Fruit fly (Drosophila melanogaster) whole organism, embryonic: ENCODE data around the gene CG8958.

Source experiments
- Awh ChIP-seq: fragments of 200-800 bp; sonication (Bioruptor generic); IDR thresholded peaks from 2 replicates; pipeline ENCODE4, ENCODE4 v1.3.6; 2022; ENCODE audit warnings: missing biosample characterization, missing genetic modification characterization
- BtbVII ChIP-seq: fragments of 200-800 bp; sonication (Bioruptor generic); optimal IDR thresholded peaks from 3 replicates; lab custom pipeline; 2017; ENCODE audit warnings: missing biosample characterization, mild to moderate bottlenecking, missing genetic modification characterization
- CG10565 ChIP-seq: fragments of 200-800 bp; sonication (Bioruptor generic); optimal IDR thresholded peaks from 3 replicates; lab custom pipeline; 2016; ENCODE audit warnings: missing biosample characterization, mild to moderate bottlenecking, missing genetic modification characterization
- CG10959 ChIP-seq: fragments of 200-800 bp; sonication (Bioruptor generic); IDR thresholded peaks from 2 replicates; pipeline ENCODE4 v1.3.6; 2022; ENCODE audit warnings: missing biosample characterization, missing genetic modification characterization
- CG12219 ChIP-seq: fragments of 200-800 bp; sonication (Bioruptor generic); optimal IDR thresholded peaks from 3 replicates; lab custom pipeline; 2018; ENCODE audit warnings: missing biosample characterization, mild to moderate bottlenecking, missing genetic modification characterization
- CG12769 ChIP-seq: fragments of 200-800 bp; sonication (Bioruptor generic); optimal IDR thresholded peaks from 2 replicates; lab custom pipeline; 2019; ENCODE audit warnings: missing biosample characterization, mild to moderate bottlenecking, missing genetic modification characterization, moderate library complexity
- CG13424 ChIP-seq: fragments of 200-800 bp; sonication (Bioruptor generic); optimal IDR thresholded peaks from 2 replicates; lab custom pipeline; 2019; ENCODE audit warnings: missing biosample characterization, mild to moderate bottlenecking, missing genetic modification characterization, moderate library complexity
- CG15601 ChIP-seq: fragments of 200-800 bp; sonication (Bioruptor generic); optimal IDR thresholded peaks from 3 replicates; lab custom pipeline; 2019; ENCODE audit warnings: missing biosample characterization, mild to moderate bottlenecking, missing genetic modification characterization, moderate library complexity
- CG16779 ChIP-seq: fragments of 200-800 bp; sonication (Bioruptor generic); IDR thresholded peaks from 2 replicates; pipeline ENCODE4 v1.3.6; 2022; ENCODE audit warnings: missing biosample characterization, missing genetic modification characterization
- CG17186 ChIP-seq: fragments of 200-800 bp; sonication (Bioruptor generic); optimal IDR thresholded peaks from 3 replicates; lab custom pipeline; 2017; ENCODE audit warnings: missing biosample characterization, missing genetic modification reagents, missing genetic modification characterization
- CG17385 ChIP-seq: fragments of 200-800 bp; sonication (Bioruptor generic); optimal IDR thresholded peaks from 3 replicates; lab custom pipeline; 2018; ENCODE audit warnings: missing biosample characterization, mild to moderate bottlenecking, missing genetic modification characterization
- CG30020 ChIP-seq: fragments of 200-800 bp; optimal IDR thresholded peaks from 2 replicates; lab custom pipeline; 2019; ENCODE audit warnings: missing biosample characterization, mild to moderate bottlenecking, missing genetic modification characterization, moderate library complexity
- CG31365 ChIP-seq: fragments of 200-800 bp; sonication (Bioruptor generic); optimal IDR thresholded peaks from 2 replicates; lab custom pipeline; 2018; ENCODE audit warnings: missing biosample characterization, mild to moderate bottlenecking, missing genetic modification characterization
- CG31388 ChIP-seq: fragments of 200-800 bp; sonication (Bioruptor generic); optimal IDR thresholded peaks from 2 replicates; lab custom pipeline; 2016; ENCODE audit warnings: missing biosample characterization, missing genetic modification characterization
- CG3163 ChIP-seq: fragments of 200-800 bp; sonication (Bioruptor generic); optimal IDR thresholded peaks from 3 replicates; lab custom pipeline; 2016; ENCODE audit warnings: missing biosample characterization, missing genetic modification characterization
- CG34376 ChIP-seq: fragments of 200-800 bp; sonication (Bioruptor generic); optimal IDR thresholded peaks from 2 replicates; lab custom pipeline; 2018; ENCODE audit warnings: missing biosample characterization, mild to moderate bottlenecking, missing genetic modification characterization
- CG6175 ChIP-seq: fragments of 200-800 bp; sonication (Bioruptor generic); IDR thresholded peaks from 3 replicates; pipeline ENCODE4 v1.3.6; 2022; ENCODE audit warnings: missing biosample characterization, missing genetic modification characterization
- CG6272 ChIP-seq: fragments of 200-800 bp; sonication (Bioruptor generic); IDR thresholded peaks from 2 replicates; pipeline ENCODE4 v1.3.6; 2022; ENCODE audit warnings: missing biosample characterization, missing genetic modification characterization
- CG6854 ChIP-seq: fragments of 200-800 bp; sonication (Bioruptor generic); optimal IDR thresholded peaks from 3 replicates; lab custom pipeline; 2017; ENCODE audit warnings: missing biosample characterization, mild to moderate bottlenecking, missing genetic modification characterization
- CG7928 ChIP-seq: fragments of 200-800 bp; sonication (Bioruptor generic); optimal IDR thresholded peaks from 2 replicates; lab custom pipeline; 2017; ENCODE audit warnings: missing biosample characterization, mild to moderate bottlenecking, missing genetic modification characterization
- CG8281 ChIP-seq: fragments of 200-800 bp; sonication (Bioruptor generic); optimal IDR thresholded peaks from 2 replicates; lab custom pipeline; 2018; ENCODE audit warnings: missing biosample characterization, mild to moderate bottlenecking, missing genetic modification characterization, moderate library complexity
- CG9609 ChIP-seq: fragments of 200-800 bp; sonication (Bioruptor generic); optimal IDR thresholded peaks from 3 replicates; lab custom pipeline; 2016; ENCODE audit warnings: missing biosample characterization, missing genetic modification characterization
- CHES-1-like ChIP-seq: fragments of 200-800 bp; sonication (Bioruptor generic); optimal IDR thresholded peaks from 2 replicates; lab custom pipeline; 2016; ENCODE audit warnings: missing biosample characterization, missing genetic modification characterization
- Elba2 ChIP-seq: fragments of 200-800 bp; sonication (Bioruptor generic); optimal IDR thresholded peaks from 3 replicates; lab custom pipeline; 2016; ENCODE audit warnings: missing biosample characterization, missing genetic modification characterization
- HmgD ChIP-seq: fragments of 200-800 bp; sonication (Bioruptor generic); optimal IDR thresholded peaks from 3 replicates; lab custom pipeline; 2016; ENCODE audit warnings: missing biosample characterization, missing genetic modification characterization
- Hr3 ChIP-seq: fragments of 200-800 bp; sonication (Bioruptor generic); optimal IDR thresholded peaks from 3 replicates; lab custom pipeline; 2016; ENCODE audit warnings: missing biosample characterization, missing genetic modification characterization
- Hsf ChIP-seq: fragments of 200-800 bp; sonication (Bioruptor generic); optimal IDR thresholded peaks from 3 replicates; lab custom pipeline; 2016; ENCODE audit warnings: missing biosample characterization, missing genetic modification characterization
- MESR4 ChIP-seq: fragments of 200-800 bp; sonication (Bioruptor generic); optimal IDR thresholded peaks from 2 replicates; lab custom pipeline; 2018; ENCODE audit warnings: missing biosample characterization, mild to moderate bottlenecking, missing genetic modification characterization, moderate library complexity
- NFAT ChIP-seq: fragments of 200-800 bp; sonication (Bioruptor generic); IDR thresholded peaks from 2 replicates; pipeline ENCODE4 v1.3.6; 2022; ENCODE audit warnings: missing biosample characterization, missing genetic modification characterization
- Xrp1 ChIP-seq: fragments of 200-800 bp; sonication (Bioruptor generic); IDR thresholded peaks from 2 replicates; pipeline ENCODE4 v1.3.6; 2022; ENCODE audit warnings: missing biosample characterization, missing genetic modification characterization
- amos ChIP-seq: fragments of 200-800 bp; sonication (Bioruptor generic); IDR thresholded peaks from 2 replicates; pipeline ENCODE4 v1.3.6; 2022; ENCODE audit warnings: missing biosample characterization, missing genetic modification characterization; ENCODE audit not compliant: partially characterized antibody
- bsh ChIP-seq, 2 experiments: fragments of 200-800 bp; sonication (Bioruptor generic); optimal IDR thresholded peaks; 2 replicates each; lab custom pipeline; 2017 to 2018; ENCODE audit warnings: mild to moderate bottlenecking in 2 of 2, missing biosample characterization in 2 of 2, missing genetic modification characterization in 2 of 2, moderate library complexity in 1 of 2
- cato ChIP-seq: fragments of 200-800 bp; sonication (Bioruptor generic); optimal IDR thresholded peaks from 2 replicates; lab custom pipeline; 2016; ENCODE audit warnings: missing biosample characterization, missing genetic modification characterization, borderline replicate concordance
- cg ChIP-seq: fragments of 200-800 bp; sonication (Bioruptor generic); optimal IDR thresholded peaks from 3 replicates; lab custom pipeline; 2019; ENCODE audit warnings: missing biosample characterization, mild to moderate bottlenecking, missing genetic modification characterization, moderate library complexity
- crc ChIP-seq: fragments of 200-800 bp; sonication (Bioruptor generic); optimal IDR thresholded peaks from 2 replicates; lab custom pipeline; 2016; ENCODE audit warnings: missing biosample characterization, missing genetic modification characterization
- da ChIP-seq: fragments of 200-800 bp; sonication (Bioruptor generic); optimal IDR thresholded peaks from 2 replicates; lab custom pipeline; 2016; ENCODE audit warnings: missing biosample characterization, missing genetic modification characterization
- dmrt99B ChIP-seq: fragments of 200-800 bp; sonication (Bioruptor generic); optimal IDR thresholded peaks from 2 replicates; lab custom pipeline; 2018; ENCODE audit warnings: missing biosample characterization, mild to moderate bottlenecking, missing genetic modification characterization, moderate library complexity
- en ChIP-seq: fragments of 200-800 bp; sonication (Bioruptor generic); optimal IDR thresholded peaks from 2 replicates; lab custom pipeline; 2016; ENCODE audit warnings: missing biosample characterization, missing genetic modification characterization
- eve ChIP-seq, 2 experiments: fragments of >200 bp; optimal IDR thresholded peaks; 2 replicates each; lab custom pipeline; 2017; ENCODE audit warnings: missing biosample characterization in 2 of 2, missing genetic modification characterization in 2 of 2
- grn ChIP-seq: fragments of 200-800 bp; sonication (Bioruptor generic); optimal IDR thresholded peaks from 3 replicates; lab custom pipeline; 2017; ENCODE audit warnings: missing biosample characterization, missing genetic modification characterization
- hth ChIP-seq: fragments of >200 bp; optimal IDR thresholded peaks from 2 replicates; lab custom pipeline; 2017; ENCODE audit warnings: inconsistent platforms
- insv ChIP-seq, 2 experiments: fragments of 200-800 bp; sonication (Bioruptor generic); optimal IDR thresholded peaks; 3 replicates each; lab custom pipeline; 2016 to 2018; ENCODE audit warnings: missing biosample characterization in 2 of 2, missing genetic modification characterization in 2 of 2
- ken ChIP-seq: fragments of 200-800 bp; sonication (Bioruptor generic); IDR thresholded peaks from 3 replicates; pipeline ENCODE4 v1.3.6; 2022; ENCODE audit warnings: missing biosample characterization, missing genetic modification characterization
- lov ChIP-seq, 2 experiments: fragments of 200-800 bp in 1 of 2; fragments of >200 bp in 1 of 2; sonication (Bioruptor generic) in 1 of 2; IDR thresholded peaks in 1 of 2; optimal IDR thresholded peaks in 1 of 2; 2 replicates in 1 of 2; 3 replicates in 1 of 2; pipeline versions ENCODE4 v1.3.6 to Lab custom; 2017 to 2022; ENCODE audit warnings: missing biosample characterization in 1 of 2, missing genetic modification characterization in 1 of 2
- org-1 ChIP-seq: fragments of 200-800 bp; sonication (Bioruptor generic); optimal IDR thresholded peaks from 2 replicates; lab custom pipeline; 2017; ENCODE audit warnings: missing biosample characterization, missing genetic modification characterization
- otp ChIP-seq: fragments of 200-800 bp; sonication (Bioruptor generic); IDR thresholded peaks from 3 replicates; pipeline ENCODE4, ENCODE4 v1.3.6; 2022; ENCODE audit warnings: missing biosample characterization, missing genetic modification characterization
- pb ChIP-seq: fragments of 200-800 bp; sonication (Bioruptor generic); optimal IDR thresholded peaks from 3 replicates; lab custom pipeline; 2016; ENCODE audit warnings: missing biosample characterization, missing genetic modification characterization
- pfk ChIP-seq: fragments of 200-800 bp; sonication (Bioruptor generic); optimal IDR thresholded peaks from 2 replicates; lab custom pipeline; 2018; ENCODE audit warnings: missing biosample characterization, mild to moderate bottlenecking, missing genetic modification characterization, moderate library complexity
- sisA ChIP-seq: fragments of 200-800 bp; sonication (Bioruptor generic); IDR thresholded peaks from 2 replicates; pipeline ENCODE4 v1.3.6; 2022; ENCODE audit warnings: missing biosample characterization, missing genetic modification characterization
- trh ChIP-seq: fragments of 200-800 bp; sonication (Bioruptor generic); optimal IDR thresholded peaks from 2 replicates; lab custom pipeline; 2016; ENCODE audit warnings: missing biosample characterization, missing genetic modification characterization
- unpg ChIP-seq: fragments of 200-800 bp; sonication (Bioruptor generic); optimal IDR thresholded peaks from 3 replicates; lab custom pipeline; 2018; ENCODE audit warnings: missing biosample characterization, mild to moderate bottlenecking, missing genetic modification characterization, moderate library complexity
- vvl ChIP-seq: fragments of 200-800 bp; sonication (Bioruptor generic); IDR thresholded peaks from 2 replicates; pipeline ENCODE4 v1.3.6; 2022; ENCODE audit warnings: missing biosample characterization, missing genetic modification characterization

Gene CG8958

DNA sequence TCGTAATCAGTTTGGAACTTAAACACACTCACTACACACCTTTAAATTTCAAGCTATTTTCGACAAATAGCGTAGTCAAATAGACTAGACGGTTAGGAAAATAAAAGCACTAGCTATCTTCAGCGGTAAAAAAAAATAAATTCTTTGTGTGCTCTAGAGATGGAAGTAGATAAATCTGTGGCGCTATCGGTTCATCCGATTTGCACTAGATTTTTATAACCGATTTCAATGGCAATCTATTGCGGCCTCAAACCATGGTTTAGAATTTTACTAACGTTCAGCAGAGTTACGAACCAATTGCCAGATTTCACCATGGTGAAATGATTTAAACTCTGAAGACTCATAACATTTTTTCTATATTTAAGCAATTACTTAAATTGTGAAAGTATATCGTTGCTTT lies 13.5 kb downstream of the CG8958 start (continued):
- TF ChIP-seq cato (no peak), HmgD (GFP tag; lab: Kevin White, UChicago) (no peak), MESR4 (GFP tag; lab: Kevin White, UChicago) (peak; percentile 9), pfk (GFP tag; lab: Kevin White, UChicago) (no peak), cg (GFP tag; lab: Kevin White, UChicago) (no peak), dmrt99B (tag; lab: Kevin White, UChicago) (no peak), CG16779 (GFP tag; lab: Robert Waterston, UW) (no peak), da (no peak), CG34376 (peak; percentile 25), CG17385 (GFP tag; lab: Kevin White, UChicago) (no peak), unpg (no peak), CG12769 (tag; lab: Kevin White, UChicago) (peak; percentile 50), CG31388 (GFP tag; lab: Kevin White, UChicago) (no peak), Xrp1 (GFP tag; lab: Robert Waterston, UW) (no peak), amos (GFP tag; lab: Robert Waterston, UW) (peak; percentile 87; the same call in 1 of the 2 replicates), hth (no peak), sisA (GFP tag; lab: Robert Waterston, UW) (no peak), BtbVII (GFP tag; lab: Kevin White, UChicago) (no peak), crc (no peak), ken (GFP tag; lab: Robert Waterston, UW) (no peak), CG30020 (tag; lab: Kevin White, UChicago) (peak; percentile 21), CHES-1-like (GFP tag; lab: Kevin White, UChicago) (no peak), trh (no peak), bsh (GFP tag; optimal IDR thresholded peaks at IDR 0.05; lab: Kevin White, UChicago) (no peak), Hsf (GFP tag; lab: Kevin White, UChicago) (no peak), CG10565 (GFP tag; lab: Kevin White, UChicago) (no peak), vvl (GFP tag; lab: Robert Waterston, UW) (peak; percentile 47; the same call in 1 of the 2 replicates), otp (GFP tag; lab: Robert Waterston, UW) (no peak), pb (GFP tag; lab: Kevin White, UChicago) (no peak), CG6272 (no peak; the same call in 1 of the 2 replicates), Hr3 (GFP tag; lab: Kevin White, UChicago) (no peak), org-1 (GFP tag; lab: Kevin White, UChicago) (no peak), CG12219 (GFP tag; lab: Kevin White, UChicago) (no peak), insv (GFP tag; optimal IDR thresholded peaks at IDR 0.05; lab: Kevin White, UChicago) (peak in 1 of 2 experiments; percentile 50), grn (GFP tag; lab: Kevin White, UChicago) (peak; percentile 76), NFAT (GFP tag; lab: Robert Waterston, UW) (no peak), CG8281 (tag; lab: Kevin White, UChicago) (no peak), Elba2 (GFP tag; lab: Kevin White, UChicago) (no peak), CG3163 (no peak), eve (GFP tag; optimal IDR thresholded peaks at IDR 0.05; lab: Kevin White, UChicago) (no peak), CG6175 (no peak), CG6854 (no peak), CG17186 (GFP tag; lab: Kevin White, UChicago) (no peak), CG7928 (GFP tag; lab: Kevin White, UChicago) (no peak), lov (optimal IDR thresholded peaks at IDR 0.05; lab: Kevin White, UChicago) (no peak), lov (GFP tag; IDR thresholded peaks at IDR 0.05; lab: Robert Waterston, UW) (no peak), Awh (GFP tag; lab: Robert Waterston, UW) (no peak), CG10959 (no peak), CG9609 (peak; percentile 7), en (GFP tag; lab: Kevin White, UChicago) (no peak), CG13424 (tag; lab: Kevin White, UChicago) (peak; percentile 2), CG15601 (tag; lab: Kevin White, UChicago) (peak; percentile 26), CG31365 (no peak)
